Fruit fly (Drosophila melanogaster): ENCODE results near the gene dpr19.

The dpr19 gene

DNA sequence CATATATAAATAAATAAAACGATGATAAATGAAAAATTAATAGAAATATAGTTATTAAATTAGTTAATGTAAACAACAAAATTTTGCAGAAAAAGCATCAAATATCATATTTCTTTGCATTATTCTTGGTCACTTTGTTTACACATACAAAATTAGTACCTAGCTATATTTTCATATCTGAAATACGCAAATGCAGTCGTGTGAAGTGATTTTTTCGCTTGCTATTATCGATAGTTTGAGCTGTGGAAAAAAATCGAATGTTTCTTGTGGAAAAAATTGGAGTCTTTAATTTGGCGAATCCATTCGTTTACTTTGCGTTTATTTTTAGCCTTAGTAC lies 20.5 kb downstream of the dpr19 start, which contains the start of gene Cnot4 (continued):
- peak; percentile 33 for TF ChIP-seq CG12391 (tag; optimal IDR thresholded peaks at IDR 0.05)
- peak; percentile 10 for TF ChIP-seq CG8290 (GFP tag; optimal IDR thresholded peaks at IDR 0.05)
- TF ChIP-seq CG8290 (tag; optimal IDR thresholded peaks at IDR 0.05), result no peak
- peak; percentile 38 for TF ChIP-seq trem (tag; optimal IDR thresholded peaks at IDR 0.05)
- TF ChIP-seq BEAF-32 (GFP tag; optimal IDR thresholded peaks at IDR 0.05), result peak; percentile 69
- peak; percentile 25 for TF ChIP-seq CG15514 (GFP tag; optimal IDR thresholded peaks at IDR 0.05)
- 0 out of 3 replicates have a peak, but pooled peaks have one; percentile 11 for TF ChIP-seq CG34422 (GFP tag; IDR thresholded peaks at IDR 0.05)
- peak; percentile 78 for TF ChIP-seq Sry-β (GFP tag; optimal IDR thresholded peaks at IDR 0.05)
- TF ChIP-seq CG17829 (tag; optimal IDR thresholded peaks at IDR 0.05), result peak; percentile 29
- TF ChIP-seq CG11560 (tag; IDR thresholded peaks at IDR 0.05), result peak; percentile 97
- peak; percentile 23 for TF ChIP-seq phol (tag; optimal IDR thresholded peaks at IDR 0.05)
- no peak for TF ChIP-seq sr (GFP tag; IDR thresholded peaks at IDR 0.05)
- TF ChIP-seq Dp (GFP tag; optimal IDR thresholded peaks at IDR 0.05), result peak; percentile 1
- TF ChIP-seq cad (GFP tag; optimal IDR thresholded peaks at IDR 0.05), result no peak

DNA sequence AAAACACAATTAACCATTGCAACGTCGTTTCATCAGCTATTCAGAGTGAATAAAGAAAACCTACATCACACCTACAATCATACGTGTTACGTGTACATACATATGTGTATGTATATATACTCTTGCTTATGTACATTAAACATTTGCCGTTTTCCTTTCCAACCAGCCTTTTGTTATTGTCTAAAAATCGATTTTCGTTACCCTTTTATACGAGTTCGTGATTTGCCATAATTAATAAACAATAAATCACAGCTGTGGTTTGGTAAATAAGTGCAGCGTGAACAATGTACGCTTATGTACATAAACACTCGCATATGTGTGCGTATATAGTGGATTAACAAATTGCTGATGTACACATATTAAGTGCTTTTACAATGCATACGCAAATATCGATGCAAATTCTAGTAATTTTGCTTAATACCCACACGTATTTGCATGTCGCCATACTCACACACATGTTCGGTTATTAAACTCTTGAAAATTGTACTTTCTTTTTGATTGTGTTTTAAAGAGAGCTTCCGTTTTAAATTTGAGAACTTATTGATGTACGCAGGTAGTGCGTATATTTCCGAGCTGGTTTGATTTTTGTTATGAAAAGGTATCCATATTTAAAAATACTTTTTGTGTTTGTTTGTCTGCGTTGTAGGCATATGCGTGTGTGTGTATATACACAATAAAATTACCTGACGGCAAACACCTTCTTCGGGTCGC lies 21.1 kb downstream of the dpr19 start:
- TF ChIP-seq YL-1 (GFP tag; optimal IDR thresholded peaks at IDR 0.05) (peak; percentile 17), CG9876 (GFP tag; optimal IDR thresholded peaks at IDR 0.05) (no peak), Xrp1 (GFP tag; IDR thresholded peaks at IDR 0.05) (0 out of 2 replicates have a peak, but pooled peaks have one; percentile 6), gro (GFP tag; optimal IDR thresholded peaks at IDR 0.05) (peak; percentile 0), CG4820 (GFP tag; optimal IDR thresholded peaks at IDR 0.05) (no peak), Pdp1 (GFP tag; optimal IDR thresholded peaks at IDR 0.05) (peak in 1 of 2 experiments; percentile 74), CG7786 (GFP tag; optimal IDR thresholded peaks at IDR 0.05) (no peak), NK7.1 (GFP tag; optimal IDR thresholded peaks at IDR 0.05) (no peak), lola (GFP tag; optimal IDR thresholded peaks at IDR 0.05) (peak in 1 of 3 experiments; percentile 2), her (GFP tag; optimal IDR thresholded peaks at IDR 0.05) (no peak), HmgD (GFP tag; optimal IDR thresholded peaks at IDR 0.05) (no peak), corto (GFP tag; optimal IDR thresholded peaks at IDR 0.05) (peak; percentile 9), unc-4 (GFP tag; IDR thresholded peaks at IDR 0.05; ENCODE audit: partially characterized antibody) (0 out of 2 replicates have a peak, but pooled peaks have one; percentile 6), CG32767 (GFP tag; IDR thresholded peaks at IDR 0.05) (peak; percentile 19; the same call in 1 of the 2 replicates), caup (GFP tag; optimal IDR thresholded peaks at IDR 0.05; ENCODE audit: severe bottlenecking) (no peak), HmgZ (tag; optimal IDR thresholded peaks at IDR 0.05) (no peak), CG17912 (GFP tag; optimal IDR thresholded peaks at IDR 0.05) (no peak), Sox100B (GFP tag; optimal IDR thresholded peaks at IDR 0.05) (peak; percentile 6), CG6683 (GFP tag; optimal IDR thresholded peaks at IDR 0.05) (no peak), nom (GFP tag; optimal IDR thresholded peaks at IDR 0.05) (peak; percentile 36), hth (optimal IDR thresholded peaks at IDR 0.05) (no peak), stwl (tag; optimal IDR thresholded peaks at IDR 0.05) (no peak), Med (GFP tag) (peak; percentile 70), Nf-YB (GFP tag; optimal IDR thresholded peaks at IDR 0.05) (no peak), mirr (GFP tag; optimal IDR thresholded peaks at IDR 0.05) (peak; percentile 13), Hr3 (GFP tag; optimal IDR thresholded peaks at IDR 0.05) (no peak), odd (GFP tag; optimal IDR thresholded peaks at IDR 0.05) (peak; percentile 56), ATbp (GFP tag; optimal IDR thresholded peaks at IDR 0.05) (no peak), CG9817 (tag; optimal IDR thresholded peaks at IDR 0.05) (no peak), C15 (GFP tag; IDR thresholded peaks at IDR 0.05) (no peak), CG11456 (GFP tag; IDR thresholded peaks at IDR 0.05) (no peak), aop (GFP tag; IDR thresholded peaks at IDR 0.05) (no peak), CG12299 (tag; optimal IDR thresholded peaks at IDR 0.05) (peak; percentile 23), Fer1 (GFP tag; optimal IDR thresholded peaks at IDR 0.05) (peak; percentile 49), cwo (GFP tag; optimal IDR thresholded peaks at IDR 0.05) (no peak)
